Worm (Caenorhabditis elegans) whole organism, L4 larva: Measurements from ENCODE around the gene F54A3.6.
"Not testable (repeated sequence)": the region's sequence is repeated elsewhere in the genome, so short reads cannot be mapped to it uniquely, and the experiment has no call there.

Source experiments
- D1046.2 ChIP-seq: fragments of 200-800 bp; sonication (Bioruptor generic); IDR thresholded peaks from 2 replicates; pipeline ENCODE4 v1.3.6; 2022; ENCODE audit warnings: missing genetic modification characterization, missing compliant biosample characterization
- T26A8.4 ChIP-seq: fragments of 200-800 bp; sonication (Bioruptor generic); IDR thresholded peaks from 2 replicates; pipeline ENCODE4 v1.3.6; 2022; ENCODE audit warnings: missing genetic modification characterization, missing compliant biosample characterization
- ZK337.2 ChIP-seq: fragments of 200-800 bp; sonication (Bioruptor generic); IDR thresholded peaks from 2 replicates; pipeline ENCODE4 v1.3.6; 2022; ENCODE audit warnings: missing genetic modification reagents, missing genetic modification characterization, missing compliant biosample characterization
- ZK546.5 ChIP-seq, 2 experiments: sonication (generic microtip); optimal IDR thresholded peaks; 2 replicates each; lab custom pipeline; 2017; ENCODE audit warnings: missing biosample characterization in 2 of 2, missing genetic modification characterization in 2 of 2
- aha-1 ChIP-seq: fragments of 150-350 bp; peaks from one replicate; lab custom pipeline; 2014; ENCODE audit warnings: missing biosample characterization, missing genetic modification characterization
- aly-2 ChIP-seq: sonication (generic microtip); optimal IDR thresholded peaks from 2 replicates; lab custom pipeline; 2018; ENCODE audit warnings: missing biosample characterization, missing genetic modification characterization
- arid-1 ChIP-seq: fragments of 200-800 bp; sonication (Bioruptor generic); conservative IDR thresholded peaks from 2 replicates; pipeline ENCODE4 v1.3.6; 2022; ENCODE audit warnings: missing genetic modification reagents, missing genetic modification characterization, missing compliant biosample characterization
- attf-4 ChIP-seq: sonication (generic microtip); optimal IDR thresholded peaks from 3 replicates; lab custom pipeline; 2017; ENCODE audit warnings: missing biosample characterization, missing genetic modification characterization
- ceh-28 ChIP-seq: fragments of 150-350 bp; optimal IDR thresholded peaks from 2 replicates; lab custom pipeline; 2014; ENCODE audit warnings: missing biosample characterization, missing genetic modification reagents, missing genetic modification characterization
- daf-12 ChIP-seq: fragments of 150-350 bp; optimal IDR thresholded peaks from 2 replicates; lab custom pipeline; 2014; ENCODE audit warnings: missing biosample characterization, missing genetic modification reagents, missing genetic modification characterization
- dmd-9 ChIP-seq: fragments of 200-800 bp; sonication (Bioruptor generic); IDR thresholded peaks from 2 replicates; pipeline ENCODE4 v1.3.6; 2022; ENCODE audit warnings: missing genetic modification reagents, missing genetic modification characterization, missing compliant biosample characterization
- dpl-1 ChIP-seq: fragments of 150-350 bp; optimal IDR thresholded peaks from 2 replicates; lab custom pipeline; 2014; ENCODE audit warnings: missing biosample characterization, missing genetic modification reagents, missing genetic modification characterization
- duxl-1 ChIP-seq: sonication (generic microtip); optimal IDR thresholded peaks from 2 replicates; lab custom pipeline; 2016; ENCODE audit warnings: mild to moderate bottlenecking, missing genetic modification characterization, moderate library complexity, missing compliant biosample characterization; ENCODE audit not compliant: poor library complexity
- egl-27 ChIP-seq: sonication (generic microtip); optimal IDR thresholded peaks from 3 replicates; lab custom pipeline; 2017; ENCODE audit warnings: missing biosample characterization, missing genetic modification reagents, missing genetic modification characterization
- egl-43 ChIP-seq: fragments of 200-800 bp; sonication (Bioruptor generic); IDR thresholded peaks from 2 replicates; pipeline ENCODE4 v1.3.6; 2022; ENCODE audit warnings: missing genetic modification reagents, missing genetic modification characterization, missing compliant biosample characterization
- gei-8 ChIP-seq: fragments of 200-800 bp; sonication (Bioruptor generic); optimal IDR thresholded peaks from 2 replicates; lab custom pipeline; 2018; ENCODE audit warnings: mild to moderate bottlenecking, missing genetic modification characterization, missing compliant biosample characterization
- hmg-1.1 ChIP-seq: fragments of 200-800 bp; sonication (Bioruptor generic); IDR thresholded peaks from 2 replicates; pipeline ENCODE4 v1.3.6; 2022; ENCODE audit warnings: missing genetic modification reagents, missing genetic modification characterization, missing compliant biosample characterization
- jun-1 ChIP-seq: fragments of 150-350 bp; optimal IDR thresholded peaks from 2 replicates; lab custom pipeline; 2014; ENCODE audit warnings: missing biosample characterization, missing genetic modification reagents, missing genetic modification characterization
- lin-29 ChIP-seq: fragments of 200-800 bp; sonication (Bioruptor generic); IDR thresholded peaks from 2 replicates; pipeline ENCODE4 v1.3.6; 2022; ENCODE audit warnings: missing genetic modification reagents, missing genetic modification characterization, missing compliant biosample characterization
- lin-38 ChIP-seq: fragments of 200-800 bp; sonication (Bioruptor generic); IDR thresholded peaks from 2 replicates; pipeline ENCODE4 v1.3.6; 2022; ENCODE audit warnings: missing genetic modification reagents, missing genetic modification characterization, missing compliant biosample characterization
- mdt-29 ChIP-seq: fragments of 200-800 bp; sonication (Bioruptor generic); IDR thresholded peaks from 2 replicates; pipeline ENCODE4 v1.3.6; 2022; ENCODE audit warnings: missing genetic modification reagents, missing genetic modification characterization, missing compliant biosample characterization
- nhr-10 ChIP-seq: fragments of 150-350 bp; optimal IDR thresholded peaks from 2 replicates; lab custom pipeline; 2014; ENCODE audit warnings: missing biosample characterization, missing genetic modification characterization
- nhr-11 ChIP-seq: fragments of 150-350 bp; optimal IDR thresholded peaks from 2 replicates; lab custom pipeline; 2014; ENCODE audit warnings: missing biosample characterization, missing genetic modification characterization
- nhr-237 ChIP-seq: sonication (generic microtip); optimal IDR thresholded peaks from 2 replicates; lab custom pipeline; 2017; ENCODE audit warnings: missing biosample characterization, missing genetic modification characterization
- nhr-42 ChIP-seq: fragments of 200-800 bp; sonication (Bioruptor generic); IDR thresholded peaks from 2 replicates; pipeline ENCODE4 v1.3.6; 2022; ENCODE audit warnings: missing genetic modification characterization, missing compliant biosample characterization
- nhr-48 ChIP-seq: sonication (generic microtip); optimal IDR thresholded peaks from 2 replicates; lab custom pipeline; 2016; ENCODE audit warnings: mild to moderate bottlenecking, missing genetic modification characterization, missing compliant biosample characterization
- rbr-2 ChIP-seq: sonication (generic microtip); optimal IDR thresholded peaks from 2 replicates; lab custom pipeline; 2016; ENCODE audit warnings: missing genotype, missing genetic modification characterization, missing compliant biosample characterization
- set-16 ChIP-seq: fragments of 200-800 bp; sonication (Bioruptor generic); IDR thresholded peaks from 2 replicates; pipeline ENCODE4 v1.3.6; 2022; ENCODE audit warnings: missing genetic modification reagents, missing genetic modification characterization, missing compliant biosample characterization
- snpc-4 ChIP-seq: fragments of 150-350 bp; optimal IDR thresholded peaks from 2 replicates; lab custom pipeline; 2014; ENCODE audit warnings: missing biosample characterization, missing genetic modification characterization
- spr-3 ChIP-seq: fragments of 200-800 bp; sonication (Bioruptor generic); optimal IDR thresholded peaks from 2 replicates; lab custom pipeline; 2018; ENCODE audit warnings: mild to moderate bottlenecking, missing genetic modification characterization, missing compliant biosample characterization
- unc-62 ChIP-seq, 3 experiments: fragments of 150-350 bp in 1 of 3; sonication (generic microtip); optimal IDR thresholded peaks in 2 of 3; peaks in 1 of 3; 1 replicate in 1 of 3; 2 replicates in 2 of 3; lab custom pipeline; 2014 to 2017; ENCODE audit warnings: missing biosample characterization in 3 of 3, missing genetic modification characterization in 3 of 3, missing genetic modification reagents in 3 of 3, missing genotype in 1 of 3
- zip-2 ChIP-seq: fragments of 150-350 bp; optimal IDR thresholded peaks from 2 replicates; lab custom pipeline; 2014; ENCODE audit warnings: missing biosample characterization, missing genetic modification characterization

The F54A3.6 gene

DNA sequence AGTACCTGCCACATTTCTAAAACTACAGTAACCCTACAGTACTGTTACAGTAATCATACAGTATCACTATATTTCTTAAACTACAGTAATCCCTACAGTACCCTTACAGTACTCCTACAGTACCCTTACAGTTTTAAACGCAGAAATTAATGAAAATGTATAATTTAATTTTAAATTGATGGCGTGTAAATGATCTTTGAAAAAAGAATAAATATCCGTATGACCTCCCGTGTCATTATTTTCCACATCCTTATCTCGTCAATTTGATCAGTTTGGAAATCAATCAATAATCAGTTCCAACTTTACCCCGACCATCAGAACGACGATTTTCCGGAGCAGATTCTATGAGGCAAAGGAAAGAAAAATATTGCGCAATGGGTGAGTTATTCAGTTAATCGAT is 22.6 kb upstream of the F54A3.6 start, which contains the start of gene K09F6.3:
K09F6.3 (plus strand) TSS at position 301 of the 400 bp plus-strand sequence.
- TF ChIP-seq duxl-1 (tag; lab: Kevin White, UChicago); dmd-9 (GFP tag; lab: Robert Waterston, UW); aly-2 (tag; lab: Kevin White, UChicago): not testable (repeated sequence)

DNA sequence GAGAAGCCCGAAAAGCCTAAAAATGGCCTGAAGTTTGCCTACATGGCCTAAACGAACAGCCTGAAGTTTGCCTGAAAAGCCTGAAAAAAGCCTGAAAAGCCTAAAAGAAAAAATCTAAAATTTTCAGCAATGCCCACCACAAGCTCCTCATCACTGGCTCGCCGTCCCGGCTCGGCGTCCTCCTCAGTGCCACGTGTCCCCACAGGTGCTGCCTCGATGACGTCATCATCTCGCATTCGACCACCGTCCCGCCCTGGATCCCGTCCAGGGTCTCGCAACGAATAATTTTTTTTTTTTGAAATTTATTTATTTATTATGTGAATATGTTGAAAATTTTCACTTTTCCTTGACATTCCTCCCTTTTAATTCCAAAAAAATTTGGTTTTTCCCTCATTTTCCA is 21.4 kb upstream of the F54A3.6 start:
- no peak for TF ChIP-seq nhr-48 (tag; lab: Kevin White, UChicago)
- TF ChIP-seq D1046.2 (GFP tag; lab: Robert Waterston, UW): 0 out of 2 replicates have a peak, but pooled peaks have one; percentile 27
- TF ChIP-seq set-16: peak; percentile 67
- TF ChIP-seq, all 104 proteins: peak for 2

DNA sequence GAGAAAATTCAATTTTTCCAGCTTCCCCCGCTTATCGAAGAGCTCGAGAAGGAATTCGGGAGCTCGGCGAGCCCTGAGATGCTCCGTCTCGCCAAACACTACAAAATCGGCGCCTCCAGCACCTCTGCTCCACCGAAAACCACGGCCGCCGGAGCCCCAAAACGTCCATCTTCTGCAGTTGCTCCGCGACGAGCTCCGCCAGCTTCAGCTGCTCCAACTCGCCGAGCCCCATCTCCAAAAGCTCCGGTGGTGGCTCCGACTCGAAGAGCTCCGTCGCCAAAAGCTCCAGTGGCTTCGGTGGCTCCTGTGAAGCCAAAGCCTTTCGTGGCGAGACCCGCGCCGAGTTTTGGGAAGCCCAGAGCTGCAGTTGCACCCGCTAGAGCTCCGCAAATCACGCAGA is 19.3 kb upstream of the F54A3.6 start:
- peak; percentile 96 for TF ChIP-seq set-16
- no peak for TF ChIP-seq dmd-9 (GFP tag; lab: Robert Waterston, UW)
- TF ChIP-seq, all 104 proteins: peak for 1

DNA sequence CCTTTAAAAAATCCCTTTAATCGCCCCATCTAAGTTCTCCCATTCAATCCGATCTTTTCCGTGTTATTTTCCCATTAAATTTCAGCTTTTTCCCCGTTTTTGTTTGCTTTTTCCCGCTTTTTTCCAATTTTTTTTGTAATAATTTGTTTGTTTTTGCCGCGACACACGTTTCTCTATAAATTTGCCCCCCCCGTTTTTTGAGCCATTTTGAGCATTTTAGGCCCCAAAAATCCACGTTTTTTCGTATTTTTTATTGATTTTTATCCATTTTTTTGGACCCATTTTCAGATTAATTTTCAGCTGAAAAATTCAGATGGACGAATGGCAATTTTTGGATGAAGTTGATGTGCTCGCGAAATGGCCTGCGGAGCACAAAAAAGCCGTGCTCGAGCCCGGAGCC is 11.1 kb upstream of the F54A3.6 start, which contains the start of gene F54A3.2:
F54A3.2 (plus strand) TSS at position 301 of the 400 bp plus-strand sequence.
- TF ChIP-seq snpc-4 (tag; lab: Kevin White, UChicago): no peak
- TF ChIP-seq egl-43: no peak
- TF ChIP-seq gei-8 (GFP tag; lab: Kevin White, UChicago): no peak
- no peak for TF ChIP-seq T26A8.4 (GFP tag; lab: Robert Waterston, UW)
- TF ChIP-seq lin-29: no peak
- TF ChIP-seq mdt-29: no peak
- no peak for TF ChIP-seq nhr-11 (tag; lab: Kevin White, UChicago)
- TF ChIP-seq ZK546.5 (tag; optimal IDR thresholded peaks at IDR 0.05; lab: Kevin White, UChicago): no peak
- TF ChIP-seq nhr-10 (tag; lab: Kevin White, UChicago): no peak
- TF ChIP-seq rbr-2 (tag; lab: Kevin White, UChicago): no peak
- TF ChIP-seq nhr-237: no peak
- no peak for TF ChIP-seq nhr-42 (GFP tag; lab: Robert Waterston, UW)
- no peak for TF ChIP-seq egl-27 (tag; lab: Kevin White, UChicago)
- TF ChIP-seq aha-1 (tag; lab: Kevin White, UChicago): no peak
- no peak for TF ChIP-seq arid-1
- TF ChIP-seq unc-62 (GFP tag; optimal IDR thresholded peaks at IDR 0.05 in 1 of 2; lab: Kevin White, UChicago): no peak
- no peak for TF ChIP-seq unc-62 (tag; optimal IDR thresholded peaks at IDR 0.05; lab: Kevin White, UChicago)
- TF ChIP-seq dpl-1 (GFP tag; lab: Kevin White, UChicago): no peak

DNA sequence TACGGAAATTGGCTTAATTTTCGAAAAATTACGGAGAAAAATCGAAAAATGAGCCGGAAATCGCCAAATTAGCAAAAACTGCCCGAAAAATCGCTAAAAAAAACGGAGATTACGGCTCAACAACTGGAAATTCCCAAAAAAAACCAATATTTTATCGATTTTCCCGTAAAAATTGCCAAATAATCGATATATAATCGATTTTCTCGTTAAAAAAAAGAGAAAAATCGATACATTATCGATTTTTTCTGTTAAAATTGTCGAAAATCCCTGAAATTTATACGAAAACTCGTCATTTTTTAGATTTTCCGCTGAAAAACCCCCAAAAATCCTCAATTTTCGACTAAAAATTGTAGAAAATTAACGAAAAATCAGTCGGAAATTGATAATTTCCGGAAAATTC is 4.1 kb upstream of the F54A3.6 start:
- TF ChIP-seq hmg-1.1 (GFP tag; lab: Robert Waterston, UW): no peak
- no peak for TF ChIP-seq spr-3 (GFP tag; lab: Kevin White, UChicago)
- no peak for TF ChIP-seq lin-29
- no peak for TF ChIP-seq D1046.2 (GFP tag; lab: Robert Waterston, UW)
- TF ChIP-seq zip-2 (tag; lab: Kevin White, UChicago): no peak
- no peak for TF ChIP-seq lin-38 (GFP tag; lab: Robert Waterston, UW)
- no peak for TF ChIP-seq nhr-237
- peak; percentile 32 for TF ChIP-seq aha-1 (tag; lab: Kevin White, UChicago)
- no peak for TF ChIP-seq ZK337.2
- TF ChIP-seq daf-12 (tag; lab: Kevin White, UChicago): no peak
- TF ChIP-seq ceh-28 (tag; lab: Kevin White, UChicago): peak; percentile 76
- TF ChIP-seq attf-4 (tag; lab: Kevin White, UChicago): no peak

DNA sequence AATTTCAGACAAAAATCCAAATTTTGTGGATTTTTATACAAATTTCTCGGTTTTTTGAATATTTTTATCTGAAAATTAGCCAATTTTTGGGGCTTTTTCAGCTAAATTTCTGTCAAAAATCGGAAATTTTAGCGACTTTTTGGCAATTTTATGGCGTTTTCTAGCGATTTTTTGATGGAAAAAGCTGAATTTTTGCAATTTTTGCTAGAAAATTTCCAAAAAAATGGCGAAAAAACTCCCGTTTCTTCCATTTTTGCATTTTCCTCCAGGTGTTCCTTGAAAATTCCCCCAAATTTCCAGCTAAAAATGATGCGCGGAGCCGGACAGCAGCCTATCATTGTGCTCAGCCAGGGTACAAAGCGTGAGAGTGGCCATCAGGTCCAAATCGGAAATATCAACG is 970 bp upstream of the F54A3.6 start, which contains the start of gene cct-3:
cct-3 (plus strand) TSS at position 301 of the 400 bp plus-strand sequence.
- TF ChIP-seq jun-1 (tag; lab: Kevin White, UChicago): no peak
